Worm (Caenorhabditis elegans) whole organism, L3 larva: ENCODE results near the gene F39G3.3.

Experiments used
- R02D3.7 ChIP-seq: fragments of 150-350 bp; optimal IDR thresholded peaks from 2 replicates; lab custom pipeline; 2014; ENCODE audit warnings: missing biosample characterization, missing genetic modification characterization
- ama-1 ChIP-seq: fragments of 150-350 bp; optimal IDR thresholded peaks from 2 replicates; lab custom pipeline; 2018
- ceh-16 ChIP-seq: sonication (generic microtip); optimal IDR thresholded peaks from 2 replicates; lab custom pipeline; 2017; ENCODE audit warnings: missing biosample characterization, missing genetic modification characterization
- ceh-82 ChIP-seq: fragments of 150-350 bp; optimal IDR thresholded peaks from 2 replicates; lab custom pipeline; 2014; ENCODE audit warnings: missing biosample characterization, missing genetic modification characterization
- ceh-9 ChIP-seq: sonication (generic microtip); optimal IDR thresholded peaks from 2 replicates; lab custom pipeline; 2018; ENCODE audit warnings: missing biosample characterization, missing genetic modification characterization
- daf-12 ChIP-seq: fragments of 150-350 bp; optimal IDR thresholded peaks from 2 replicates; lab custom pipeline; 2014; ENCODE audit warnings: missing biosample characterization, missing genetic modification reagents, missing genetic modification characterization
- egl-27 ChIP-seq: sonication (generic microtip); optimal IDR thresholded peaks from 4 replicates; lab custom pipeline; 2017; ENCODE audit warnings: missing biosample characterization, missing genetic modification reagents, missing genetic modification characterization
- egl-5 ChIP-seq: fragments of 150-350 bp; optimal IDR thresholded peaks from 2 replicates; lab custom pipeline; 2017; ENCODE audit warnings: missing biosample characterization, missing genetic modification reagents, missing genetic modification characterization, inconsistent platforms
- elt-2 ChIP-seq: sonication (generic microtip); optimal IDR thresholded peaks from 2 replicates; lab custom pipeline; 2016; ENCODE audit warnings: missing genetic modification reagents, mild to moderate bottlenecking, missing genetic modification characterization, missing compliant biosample characterization
- elt-3 ChIP-seq, 3 experiments: fragments of 150-350 bp in 1 of 3; sonication (generic microtip) in 2 of 3; optimal IDR thresholded peaks; 2 replicates in 2 of 3; 4 replicates in 1 of 3; lab custom pipeline; 2014 to 2017; ENCODE audit warnings: missing biosample characterization in 3 of 3, missing genetic modification characterization in 3 of 3
- eor-1 ChIP-seq, 2 experiments: fragments of 150-350 bp; optimal IDR thresholded peaks; 2 replicates each; lab custom pipeline; 2014 to 2018; ENCODE audit warnings: missing biosample characterization in 2 of 2, missing genetic modification characterization in 2 of 2
- fkh-2 ChIP-seq: fragments of 150-350 bp; optimal IDR thresholded peaks from 2 replicates; lab custom pipeline; 2014; ENCODE audit warnings: missing biosample characterization, missing genetic modification reagents, missing genetic modification characterization
- fos-1 ChIP-seq: fragments of 150-350 bp; optimal IDR thresholded peaks from 2 replicates; lab custom pipeline; 2014; ENCODE audit warnings: missing biosample characterization, missing genetic modification characterization
- hmg-11 ChIP-seq: sonication (generic microtip); optimal IDR thresholded peaks from 2 replicates; lab custom pipeline; 2016; ENCODE audit warnings: missing genetic modification characterization, missing compliant biosample characterization
- jun-1 ChIP-seq: fragments of 150-350 bp; optimal IDR thresholded peaks from 2 replicates; lab custom pipeline; 2014; ENCODE audit warnings: missing biosample characterization, missing genetic modification reagents, missing genetic modification characterization
- lin-15B ChIP-seq: fragments of 150-350 bp; optimal IDR thresholded peaks from 2 replicates; lab custom pipeline; 2014; ENCODE audit warnings: missing biosample characterization, missing genetic modification characterization
- lin-39 ChIP-seq: fragments of 150-350 bp; optimal IDR thresholded peaks from 2 replicates; lab custom pipeline; 2018; ENCODE audit warnings: missing biosample characterization, missing genetic modification reagents, missing genetic modification characterization
- mml-1 ChIP-seq: fragments of 150-350 bp; sonication (generic microtip); optimal IDR thresholded peaks from 3 replicates; lab custom pipeline; 2014; ENCODE audit warnings: missing biosample characterization, missing genetic modification characterization
- nfya-1 ChIP-seq: sonication (generic microtip); optimal IDR thresholded peaks from 2 replicates; lab custom pipeline; 2017; ENCODE audit warnings: missing genetic modification characterization, mild to moderate bottlenecking, missing compliant biosample characterization, antibody characterized with exemption, moderate library complexity; ENCODE audit not compliant: insufficient read depth
- nhr-11 ChIP-seq: fragments of 150-350 bp; optimal IDR thresholded peaks from 2 replicates; lab custom pipeline; 2014; ENCODE audit warnings: missing biosample characterization, missing genetic modification characterization
- nhr-12 ChIP-seq: fragments of 150-350 bp; optimal IDR thresholded peaks from 2 replicates; lab custom pipeline; 2014; ENCODE audit warnings: missing biosample characterization, missing genetic modification characterization
- nhr-23 ChIP-seq: fragments of 150-350 bp; optimal IDR thresholded peaks from 2 replicates; lab custom pipeline; 2014; ENCODE audit warnings: missing biosample characterization, missing genetic modification reagents, missing genetic modification characterization
- nhr-237 ChIP-seq: fragments of 150-350 bp; optimal IDR thresholded peaks from 2 replicates; lab custom pipeline; 2014; ENCODE audit warnings: missing biosample characterization, missing genetic modification characterization
- nhr-25 ChIP-seq: sonication (generic microtip); optimal IDR thresholded peaks from 2 replicates; lab custom pipeline; 2017; ENCODE audit warnings: missing biosample characterization, missing genetic modification characterization
- nhr-28 ChIP-seq: fragments of 150-350 bp; optimal IDR thresholded peaks from 2 replicates; lab custom pipeline; 2014; ENCODE audit warnings: missing biosample characterization, missing genetic modification characterization
- nhr-43 ChIP-seq: sonication (generic microtip); optimal IDR thresholded peaks from 2 replicates; lab custom pipeline; 2016; ENCODE audit warnings: mild to moderate bottlenecking, missing genetic modification characterization, missing compliant biosample characterization; ENCODE audit not compliant: poor library complexity, severe bottlenecking
- nhr-67 ChIP-seq: fragments of 150-350 bp; optimal IDR thresholded peaks from 2 replicates; lab custom pipeline; 2014; ENCODE audit warnings: missing biosample characterization, missing genetic modification characterization
- pha-4 ChIP-seq: fragments of 150-350 bp; optimal IDR thresholded peaks from 2 replicates; lab custom pipeline; 2014; ENCODE audit warnings: missing biosample characterization, missing genetic modification reagents, missing genetic modification characterization
- pqm-1 ChIP-seq: fragments of 150-350 bp; optimal IDR thresholded peaks from 2 replicates; lab custom pipeline; 2017; ENCODE audit warnings: missing biosample characterization, missing genetic modification characterization, inconsistent platforms
- sea-2 ChIP-seq: fragments of 150-350 bp; sonication (generic microtip); optimal IDR thresholded peaks from 4 replicates; lab custom pipeline; 2014; ENCODE audit warnings: missing biosample characterization, missing genetic modification reagents, missing genetic modification characterization
- skn-1 ChIP-seq: fragments of 150-350 bp; optimal IDR thresholded peaks from 2 replicates; lab custom pipeline; 2014; ENCODE audit warnings: missing biosample characterization, missing genetic modification characterization
- tbx-2 ChIP-seq: sonication (generic microtip); optimal IDR thresholded peaks from 2 replicates; lab custom pipeline; 2016; ENCODE audit warnings: mild to moderate bottlenecking, missing genetic modification characterization, missing compliant biosample characterization
- unc-39 ChIP-seq: sonication (generic microtip); optimal IDR thresholded peaks from 4 replicates; lab custom pipeline; 2017; ENCODE audit warnings: missing biosample characterization, missing genetic modification characterization
- unc-62 ChIP-seq: fragments of 150-350 bp; sonication (generic microtip); optimal IDR thresholded peaks from 4 replicates; lab custom pipeline; 2014; ENCODE audit warnings: missing biosample characterization, missing genetic modification reagents, missing genetic modification characterization

The F39G3.3 gene

DNA sequence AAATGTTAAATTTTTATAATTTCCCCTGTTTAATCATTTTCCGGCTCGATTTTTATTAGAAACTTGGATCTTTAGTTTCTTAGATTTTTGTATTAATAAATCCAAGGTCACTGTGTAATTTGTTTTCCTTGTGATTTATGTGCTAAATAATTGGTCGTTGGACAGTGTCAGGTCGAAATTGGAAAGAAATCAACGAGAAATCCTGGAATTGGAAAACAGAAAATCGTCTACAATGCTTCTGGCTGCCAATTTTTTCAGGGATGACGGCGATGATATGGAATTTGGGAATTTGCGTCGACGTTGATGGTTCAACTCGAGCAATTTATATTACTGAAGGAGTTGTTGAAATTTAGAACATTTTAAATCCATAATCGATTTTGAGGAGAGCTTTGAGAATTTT, 2.9 kb downstream of the F39G3.3 start:
- TF ChIP-seq elt-2 (tag; lab: Kevin White, UChicago) (no peak), sea-2 (no peak), unc-39 (tag; lab: Kevin White, UChicago) (no peak), ama-1 (lab: Kevin White, UChicago) (no peak), unc-62 (no peak), fos-1 (tag; lab: Kevin White, UChicago) (no peak), tbx-2 (tag; lab: Kevin White, UChicago) (no peak), R02D3.7 (tag; lab: Kevin White, UChicago) (no peak), nhr-67 (tag; lab: Kevin White, UChicago) (no peak), ceh-82 (tag; lab: Kevin White, UChicago) (no peak), nhr-23 (tag; lab: Kevin White, UChicago) (no peak), mml-1 (tag; lab: Kevin White, UChicago) (no peak), nhr-43 (tag; lab: Kevin White, UChicago) (no peak), ceh-9 (tag; lab: Kevin White, UChicago) (no peak), skn-1 (no peak)

ce11 chrV:4737727-4738126, 6.0 kb downstream of the F39G3.3 start, which contains the start of gene F39G3.2:
F39G3.2 (plus strand) TSS chrV:4737831.
- TF ChIP-seq nhr-11: no peak
- TF ChIP-seq nhr-25 (tag; lab: Kevin White, UChicago): no peak
- peak; percentile 4 for TF ChIP-seq jun-1 (tag; lab: Kevin White, UChicago)
- peak; percentile 90 for TF ChIP-seq elt-2 (tag; lab: Kevin White, UChicago)
- no peak for TF ChIP-seq fos-1 (tag; lab: Kevin White, UChicago)
- TF ChIP-seq elt-3 (tag; optimal IDR thresholded peaks at IDR 0.05; lab: Kevin White, UChicago): no peak
- TF ChIP-seq nhr-43 (tag; lab: Kevin White, UChicago): no peak
- TF ChIP-seq lin-39 (tag; lab: Kevin White, UChicago): no peak
- TF ChIP-seq nfya-1 (tag; lab: Kevin White, UChicago): no peak
- TF ChIP-seq pqm-1 (tag; lab: Kevin White, UChicago): peak; percentile 50

ce11 chrV:4742190-4742589, 10.5 kb downstream of the F39G3.3 start, which contains the start of gene ugt-61:
ugt-61 (plus strand) TSS chrV:4742422.
- TF ChIP-seq pqm-1 (tag; lab: Kevin White, UChicago): peak; percentile 15
- no peak for TF ChIP-seq fkh-2
- no peak for TF ChIP-seq R02D3.7 (tag; lab: Kevin White, UChicago)
- TF ChIP-seq pha-4 (tag; lab: Kevin White, UChicago): peak; percentile 76
- TF ChIP-seq lin-15B: no peak
- TF ChIP-seq, all 47 proteins: peak for 2

- TF ChIP-seq lin-15B (no peak), unc-62 (no peak), mml-1 (tag; lab: Kevin White, UChicago) (no peak), hmg-11 (tag; lab: Kevin White, UChicago) (no peak), daf-12 (tag; lab: Kevin White, UChicago) (no peak), egl-5 (tag; lab: Kevin White, UChicago) (no peak), ceh-16 (tag; lab: Kevin White, UChicago) (no peak), lin-39 (tag; lab: Kevin White, UChicago) (no peak), unc-39 (tag; lab: Kevin White, UChicago) (no peak)
These were observed 13.6 kb downstream of the F39G3.3 start, which contains the start of gene C18G1.7 for ce11 chrV:4745269-4745668. C18G1.7 (plus strand) TSS chrV:4745569.

DNA sequence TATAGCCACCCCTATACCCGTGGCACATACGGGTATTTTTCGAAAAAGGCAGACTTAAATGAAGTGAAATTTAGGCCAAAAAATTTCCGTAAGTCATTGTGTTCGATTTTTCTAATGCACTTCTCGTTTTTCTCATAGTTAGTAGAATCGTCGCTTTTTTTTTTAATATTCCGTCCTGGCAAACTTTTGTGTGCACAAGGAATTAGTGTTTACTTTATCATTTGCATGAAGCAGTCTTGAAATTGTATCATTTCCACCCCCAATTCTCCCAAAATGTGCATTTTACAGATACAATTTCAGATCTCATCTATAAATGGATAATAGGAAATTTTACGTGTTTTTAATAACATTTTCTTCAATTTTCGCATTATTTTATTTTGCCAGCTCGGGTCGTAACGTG, 18.6 kb downstream of the F39G3.3 start, which contains the start of gene C18G1.6:
Gene C18G1.6, plus strand, starts transcription at position 301 of the 400 bp plus-strand sequence.
- no peak for TF ChIP-seq ceh-9 (tag; lab: Kevin White, UChicago)
- TF ChIP-seq nhr-11: no peak
- TF ChIP-seq egl-27 (tag; lab: Kevin White, UChicago): no peak
- TF ChIP-seq nhr-28: no peak

ce11 chrV:4754123-4754522, 22.4 kb downstream of the F39G3.3 start, which contains the start of gene hil-4:
hil-4 (plus strand) TSS chrV:4754313.
- TF ChIP-seq ceh-82 (tag; lab: Kevin White, UChicago): no peak
- no peak for TF ChIP-seq lin-39 (tag; lab: Kevin White, UChicago)
- TF ChIP-seq hmg-11 (tag; lab: Kevin White, UChicago): no peak
- TF ChIP-seq nhr-12: no peak
- no peak for TF ChIP-seq nhr-237 (tag; lab: Kevin White, UChicago)
- TF ChIP-seq eor-1 (tag; optimal IDR thresholded peaks at IDR 0.05; lab: Kevin White, UChicago): no peak
- no peak for TF ChIP-seq fkh-2
